Fruit fly (Drosophila melanogaster): ENCODE measurements around the gene Lcp65Af.
A peak's percentile ranks its signal among the peaks of the same experiment; 100 is the strongest.

The Lcp65Af gene

dm6 chr3L:6173826-6174255 is 37.2 kb upstream of the Lcp65Af start, which contains the start of the genes fmt and CG7376 (continued):
- TF ChIP-seq CG2199 (GFP tag; IDR thresholded peaks at IDR 0.05) (no peak), CG2116 (GFP tag; optimal IDR thresholded peaks at IDR 0.05) (peak; percentile 93), org-1 (GFP tag; optimal IDR thresholded peaks at IDR 0.05) (no peak), pzg (GFP tag; optimal IDR thresholded peaks at IDR 0.05) (peak; percentile 43), ERR (GFP tag; optimal IDR thresholded peaks at IDR 0.05) (no peak), CG12155 (GFP tag; optimal IDR thresholded peaks at IDR 0.05) (peak; percentile 49), CG13123 (GFP tag; optimal IDR thresholded peaks at IDR 0.05) (no peak), mirr (GFP tag; optimal IDR thresholded peaks at IDR 0.05) (no peak), odd (GFP tag; optimal IDR thresholded peaks at IDR 0.05) (no peak), hkb (optimal IDR thresholded peaks at IDR 0.05) (peak; percentile 37), hkb (GFP tag; IDR thresholded peaks at IDR 0.05) (no peak), gt (GFP tag; IDR thresholded peaks at IDR 0.05) (no peak), CG3995 (GFP tag; optimal IDR thresholded peaks at IDR 0.05) (no peak), CG16813 (GFP tag; IDR thresholded peaks at IDR 0.05; ENCODE audit: partially characterized antibody) (peak; percentile 81), tgo (GFP tag; IDR thresholded peaks at IDR 0.05) (no peak), Atf3 (GFP tag; optimal IDR thresholded peaks at IDR 0.05) (no peak), btn (GFP tag; optimal IDR thresholded peaks at IDR 0.05) (no peak), CG6254 (GFP tag; optimal IDR thresholded peaks at IDR 0.05) (no peak), Max (GFP tag; optimal IDR thresholded peaks at IDR 0.05) (peak; percentile 63), CG10147 (GFP tag; optimal IDR thresholded peaks at IDR 0.05) (no peak), CG7786 (GFP tag; optimal IDR thresholded peaks at IDR 0.05) (no peak), CTCF (GFP tag; optimal IDR thresholded peaks at IDR 0.05) (no peak), CG33557 (GFP tag; optimal IDR thresholded peaks at IDR 0.05) (no peak), lbe (GFP tag; optimal IDR thresholded peaks at IDR 0.05) (no peak), repo (GFP tag; optimal IDR thresholded peaks at IDR 0.05) (no peak), CG8388 (GFP tag; optimal IDR thresholded peaks at IDR 0.05) (no peak), zen (tag; optimal IDR thresholded peaks at IDR 0.05) (peak; percentile 59), jigr1 (GFP tag; IDR thresholded peaks at IDR 0.05) (no peak), Blimp-1 (GFP tag; optimal IDR thresholded peaks at IDR 0.05) (no peak), sr (GFP tag; IDR thresholded peaks at IDR 0.05) (no peak), CG17612 (GFP tag; IDR thresholded peaks at IDR 0.05) (no peak), CG3281 (GFP tag; optimal IDR thresholded peaks at IDR 0.05) (no peak), CG6813 (GFP tag; optimal IDR thresholded peaks at IDR 0.05) (no peak), ftz-f1 (GFP tag; optimal IDR thresholded peaks at IDR 0.05) (no peak), pum (GFP tag; optimal IDR thresholded peaks at IDR 0.05) (no peak), fu2 (GFP tag; optimal IDR thresholded peaks at IDR 0.05) (no peak), CG10654 (GFP tag; optimal IDR thresholded peaks at IDR 0.05) (peak; percentile 27), CG30431 (GFP tag; optimal IDR thresholded peaks at IDR 0.05) (no peak), CG9876 (GFP tag; optimal IDR thresholded peaks at IDR 0.05) (no peak), mld (GFP tag; IDR thresholded peaks at IDR 0.05; ENCODE audit: partially characterized antibody) (peak; percentile 61; the same call in 2 of the 3 replicates), seq (GFP tag; IDR thresholded peaks at IDR 0.05) (no peak), tll (GFP tag; optimal IDR thresholded peaks at IDR 0.05) (no peak), CG30403 (GFP tag; optimal IDR thresholded peaks at IDR 0.05) (peak; percentile 48), Xrp1 (GFP tag; IDR thresholded peaks at IDR 0.05) (no peak), CG14965 (GFP tag; optimal IDR thresholded peaks at IDR 0.05; ENCODE audit: borderline replicate concordance) (no peak), CG6765 (GFP tag; optimal IDR thresholded peaks at IDR 0.05) (no peak), bsh (GFP tag; optimal IDR thresholded peaks at IDR 0.05) (no peak), mam (GFP tag; optimal IDR thresholded peaks at IDR 0.05) (peak; percentile 3), gsb-n (tag; optimal IDR thresholded peaks at IDR 0.05) (no peak), scrt (GFP tag; optimal IDR thresholded peaks at IDR 0.05) (no peak), pan (optimal IDR thresholded peaks at IDR 0.05) (no peak), pan (GFP tag; optimal IDR thresholded peaks at IDR 0.05 in 1 of 2, IDR thresholded peaks at IDR 0.05 in 1 of 2) (no peak), CG2889 (GFP tag; IDR thresholded peaks at IDR 0.05) (no peak)

Measured in whole organism, embryonic.